Fruit fly (Drosophila melanogaster): ENCODE measurements around the gene CG17855.

DNA sequence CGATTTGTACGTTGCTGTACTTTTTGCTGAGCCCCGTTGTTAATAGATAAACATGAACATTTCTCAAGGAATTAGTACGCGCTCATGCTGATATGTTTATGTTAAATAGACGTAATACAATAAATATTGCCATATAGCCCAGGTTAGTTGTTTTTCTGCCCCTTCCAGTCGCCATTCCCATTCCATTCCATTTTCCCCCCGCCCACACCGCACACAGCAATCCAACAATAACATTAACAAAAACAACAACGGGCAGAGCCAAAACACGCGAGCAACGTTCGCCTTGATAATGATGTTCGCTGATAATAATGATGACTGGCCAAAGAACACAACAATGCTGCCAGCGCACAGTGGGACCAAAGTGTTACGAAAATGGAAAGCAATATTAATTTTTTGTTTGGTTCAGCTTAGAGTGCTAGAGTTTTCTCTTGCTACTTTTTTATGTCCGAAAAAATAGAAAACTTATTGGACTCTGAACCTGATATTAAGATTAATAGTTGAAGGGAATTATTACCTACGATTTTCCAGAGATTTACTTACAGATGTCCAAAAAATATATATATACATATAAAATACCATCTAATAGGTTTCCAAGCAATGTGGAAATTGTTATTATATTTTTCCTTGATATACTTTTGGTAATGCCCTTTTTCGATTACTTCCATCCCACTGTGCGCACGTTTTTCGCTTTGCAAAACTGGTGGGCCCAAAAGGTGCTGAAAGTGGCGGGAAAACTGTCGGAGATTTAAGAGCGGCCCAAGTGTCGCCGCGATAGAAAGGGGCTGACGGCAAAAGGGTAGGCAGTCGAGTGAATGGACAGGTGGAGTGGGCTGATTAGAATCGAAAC is 29.5 kb downstream of the CG17855 start:
- TF ChIP-seq usp (GFP tag; optimal IDR thresholded peaks at IDR 0.05) (no peak), EcR (GFP tag; optimal IDR thresholded peaks at IDR 0.05) (no peak), pan (optimal IDR thresholded peaks at IDR 0.05) (no peak), psq (optimal IDR thresholded peaks at IDR 0.05) (no peak), CG8478 (optimal IDR thresholded peaks at IDR 0.05) (no peak), Dll (optimal IDR thresholded peaks at IDR 0.05) (no peak)
